Worm (Caenorhabditis elegans): Measurements from ENCODE around the gene ZK652.8.

ZK652.8 gene

DNA sequence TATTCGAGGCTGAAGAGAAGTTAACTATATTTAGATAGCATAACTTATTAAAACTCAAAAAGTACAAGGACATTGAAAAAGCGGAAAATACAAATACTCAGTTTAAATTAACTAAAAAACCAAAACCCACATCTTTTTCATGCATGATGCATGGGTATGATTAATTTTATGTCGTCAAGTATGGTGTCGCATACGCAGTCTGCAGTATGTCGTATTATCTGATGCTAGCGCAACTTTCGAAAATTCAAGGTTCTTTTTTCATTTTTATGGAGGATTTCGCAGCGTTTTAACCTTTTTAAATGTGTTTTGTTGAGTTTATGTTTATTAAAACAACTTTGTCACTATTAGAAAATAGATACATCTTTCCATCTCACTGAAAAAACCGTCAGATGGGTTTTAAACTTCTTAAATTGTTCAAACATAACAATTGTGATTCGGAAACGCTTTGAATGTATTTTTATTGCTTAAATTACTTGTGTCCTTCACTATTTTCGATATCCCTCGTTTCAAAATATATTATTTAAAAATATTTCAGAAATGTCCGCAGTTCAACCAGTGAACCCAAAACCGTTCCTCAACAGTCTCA, 18.2 kb upstream of the ZK652.8 start, which contains the start of gene snr-5:
Gene snr-5, plus strand, starts transcription at position 536 of the 586 bp plus-strand sequence.
- TF ChIP-seq hmg-11 (tag; optimal IDR thresholded peaks at IDR 0.05), result peak; percentile 31
- TF ChIP-seq ceh-16 (tag; optimal IDR thresholded peaks at IDR 0.05), result no peak
- no peak for TF ChIP-seq mdl-1 (tag; optimal IDR thresholded peaks at IDR 0.05)
- TF ChIP-seq nfya-1 (tag; optimal IDR thresholded peaks at IDR 0.05; ENCODE audit: insufficient read depth), result peak; percentile 40

DNA sequence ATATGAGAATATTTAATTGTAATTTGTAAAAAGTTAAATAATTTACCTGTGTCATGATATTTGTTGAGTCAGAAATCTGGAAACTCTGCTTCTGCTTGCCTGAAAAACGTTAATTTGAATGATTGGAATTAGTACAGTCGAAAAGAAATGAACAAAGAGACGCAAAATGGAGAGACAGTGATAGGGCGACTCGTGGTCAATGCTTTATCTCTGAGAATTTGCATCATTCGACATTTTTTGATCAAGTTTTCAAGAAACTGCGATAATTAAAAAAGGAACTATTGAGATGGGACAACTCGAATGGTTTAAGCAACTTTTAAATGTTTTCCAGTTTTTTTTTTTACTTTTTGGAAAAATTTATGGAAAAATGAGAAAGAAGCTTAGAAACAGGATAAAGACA, 17.4 kb upstream of the ZK652.8 start, which contains the start of gene cuc-1:
Gene cuc-1, minus strand, starts transcription at position 101 of the 400 bp plus-strand sequence.
- TF ChIP-seq ceh-9 (tag; optimal IDR thresholded peaks at IDR 0.05) (no peak), elt-2 (tag; optimal IDR thresholded peaks at IDR 0.05) (peak; percentile 31)

DNA sequence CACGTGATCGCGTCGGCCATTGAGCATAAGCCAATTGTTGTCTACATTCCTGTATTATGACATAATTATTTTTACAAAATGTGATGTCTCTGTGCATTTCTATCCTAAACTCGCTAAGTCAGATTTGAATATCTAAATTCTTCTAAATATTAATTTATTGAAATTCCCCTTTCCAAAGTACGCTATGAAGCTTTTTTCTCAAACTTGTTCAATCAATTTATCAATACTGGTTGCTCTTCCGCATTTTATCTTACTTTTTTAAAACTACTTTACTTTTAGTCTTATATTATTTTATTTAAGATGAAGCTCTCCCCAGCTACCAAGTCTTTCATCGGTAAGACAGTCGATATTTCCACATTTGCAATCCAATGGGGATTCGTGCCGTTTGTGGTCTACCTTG, 15.9 kb upstream of the ZK652.8 start, which contains the start of gene tomm-7:
Gene tomm-7, plus strand, starts transcription at position 301 of the 400 bp plus-strand sequence.
- no peak for TF ChIP-seq fkh-2 (tag; optimal IDR thresholded peaks at IDR 0.05)
- TF ChIP-seq elt-2 (tag; optimal IDR thresholded peaks at IDR 0.05), result no peak
- no peak for TF ChIP-seq ama-1 (optimal IDR thresholded peaks at IDR 0.05)
- no peak for TF ChIP-seq zag-1 (tag; optimal IDR thresholded peaks at IDR 0.05)

DNA sequence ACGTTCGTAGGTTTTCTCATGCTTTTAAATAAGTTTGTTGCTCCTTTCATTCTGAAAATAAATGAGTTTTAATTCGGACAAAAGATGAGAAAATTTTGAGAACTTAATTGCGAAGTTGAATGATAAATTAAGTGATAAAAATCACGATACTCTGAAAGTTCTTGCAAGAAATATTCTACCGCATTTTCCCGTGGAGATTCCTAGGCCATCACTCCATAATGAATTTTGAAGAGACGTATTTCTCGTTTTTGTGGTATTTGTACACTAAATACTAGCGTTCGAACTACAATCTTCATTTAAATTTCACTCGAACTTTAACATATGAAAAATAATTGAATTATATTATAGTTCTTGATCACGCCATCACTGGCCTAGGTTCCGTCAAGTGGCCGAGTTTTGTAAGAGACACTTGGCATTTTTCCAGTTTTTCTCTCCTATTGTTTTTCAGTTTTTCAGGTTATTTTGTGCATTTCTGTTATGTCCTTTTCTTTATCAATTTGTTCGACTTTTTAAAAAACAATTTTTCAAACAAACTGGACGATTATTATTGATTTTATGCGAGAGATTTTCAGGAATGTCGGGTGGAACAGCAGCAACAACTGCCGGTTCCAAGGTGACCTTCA, 15.1 kb upstream of the ZK652.8 start, which contains the start of the genes coq-5 and ufm-1:
Gene coq-5, minus strand, starts transcription at position 51 of the 623 bp plus-strand sequence.
Gene ufm-1, plus strand, starts transcription at position 573 of the 623 bp plus-strand sequence.
- TF ChIP-seq nhr-43 (tag; optimal IDR thresholded peaks at IDR 0.05; ENCODE audit: poor library complexity, severe bottlenecking), result peak; percentile 55
- no peak for TF ChIP-seq fkh-2 (tag; optimal IDR thresholded peaks at IDR 0.05)
- TF ChIP-seq hmg-11 (tag; optimal IDR thresholded peaks at IDR 0.05), result peak; percentile 8
- peak; percentile 18 for TF ChIP-seq lin-15B (tag; optimal IDR thresholded peaks at IDR 0.05)
- peak; percentile 5 for TF ChIP-seq nfya-1 (tag; optimal IDR thresholded peaks at IDR 0.05; ENCODE audit: insufficient read depth)
- TF ChIP-seq elt-2 (tag; optimal IDR thresholded peaks at IDR 0.05), result peak; percentile 4
- peak; percentile 14 for TF ChIP-seq pha-4 (tag; optimal IDR thresholded peaks at IDR 0.05)
- TF ChIP-seq lin-39 (tag; optimal IDR thresholded peaks at IDR 0.05), result no peak

DNA sequence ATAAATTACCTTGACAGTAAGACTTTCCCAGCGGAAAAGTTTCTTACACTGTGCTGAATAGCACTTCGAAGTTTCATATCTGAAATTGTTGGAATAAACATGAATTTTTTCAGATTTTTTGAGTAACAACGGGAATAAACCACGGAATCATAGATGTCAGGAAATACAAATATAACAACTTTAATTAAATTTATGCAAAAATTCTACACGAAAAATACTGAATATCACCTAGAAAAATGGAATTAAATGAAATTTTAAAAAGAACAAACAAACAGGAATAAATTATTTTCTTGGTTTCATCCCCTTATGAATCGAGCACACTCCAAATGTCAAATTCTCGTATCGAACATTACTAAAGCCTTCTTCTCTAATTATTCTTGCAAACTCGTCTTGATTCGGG, 13.7 kb upstream of the ZK652.8 start, which contains the start of gene tag-307:
Gene tag-307, minus strand, starts transcription at position 101 of the 400 bp plus-strand sequence.
- TF ChIP-seq lsy-12 (tag; optimal IDR thresholded peaks at IDR 0.05) (no peak), elt-2 (tag; optimal IDR thresholded peaks at IDR 0.05) (no peak), mdl-1 (tag; optimal IDR thresholded peaks at IDR 0.05) (no peak), nhr-67 (tag; optimal IDR thresholded peaks at IDR 0.05) (no peak), lin-15B (tag; optimal IDR thresholded peaks at IDR 0.05) (no peak), hmg-11 (tag; optimal IDR thresholded peaks at IDR 0.05) (no peak), unc-62 (GFP tag; optimal IDR thresholded peaks at IDR 0.05) (no peak), nhr-25 (tag; optimal IDR thresholded peaks at IDR 0.05) (no peak)

DNA sequence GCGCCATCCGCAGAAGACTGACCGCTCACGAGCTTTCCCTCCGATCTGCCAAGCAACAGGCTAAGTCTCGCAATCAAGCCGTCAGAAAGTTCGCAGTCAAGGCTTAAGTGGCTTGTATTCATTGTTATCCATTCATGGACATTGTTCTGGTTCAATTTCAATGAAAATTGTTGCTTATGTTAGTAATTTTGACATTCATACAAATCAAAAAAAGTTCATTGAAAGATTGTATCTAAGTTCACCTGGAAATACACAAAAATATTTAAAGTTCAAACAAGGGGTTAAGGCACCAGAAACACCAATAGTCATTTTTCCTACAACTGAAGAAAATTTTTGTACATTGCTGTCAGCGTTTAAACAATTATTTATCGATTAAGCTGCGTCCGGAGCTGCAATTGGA, 12.0 kb upstream of the ZK652.8 start:
- TF ChIP-seq mml-1 (tag; optimal IDR thresholded peaks at IDR 0.05), result no peak
- TF ChIP-seq daf-12 (tag; optimal IDR thresholded peaks at IDR 0.05), result no peak
- no peak for TF ChIP-seq nfya-1 (tag; optimal IDR thresholded peaks at IDR 0.05; ENCODE audit: insufficient read depth)
- no peak for TF ChIP-seq aly-2 (tag; optimal IDR thresholded peaks at IDR 0.05)
- no peak for TF ChIP-seq egl-27 (tag; optimal IDR thresholded peaks at IDR 0.05)
- TF ChIP-seq sea-2 (GFP tag; optimal IDR thresholded peaks at IDR 0.05), result no peak
- TF ChIP-seq egl-5 (tag; optimal IDR thresholded peaks at IDR 0.05), result no peak
- no peak for TF ChIP-seq R02D3.7 (tag; optimal IDR thresholded peaks at IDR 0.05)
- TF ChIP-seq ceh-82 (tag; optimal IDR thresholded peaks at IDR 0.05), result no peak
- no peak for TF ChIP-seq nhr-76 (tag; optimal IDR thresholded peaks at IDR 0.05)
- TF ChIP-seq elt-1 (tag; optimal IDR thresholded peaks at IDR 0.05), result no peak
- no peak for TF ChIP-seq ztf-11 (tag; optimal IDR thresholded peaks at IDR 0.05)

Data from whole organism, L3 larva.